Worm (Caenorhabditis elegans) whole organism, L1 larva: ENCODE data around the gene C17F4.3.

Experiments
- efl-3 ChIP-seq: fragments of 200-800 bp; sonication (Bioruptor generic); optimal IDR thresholded peaks from 2 replicates; lab custom pipeline; 2018; ENCODE audit warnings: mild to moderate bottlenecking, missing genetic modification characterization, missing compliant biosample characterization
- elt-2 ChIP-seq: sonication (generic microtip); optimal IDR thresholded peaks from 2 replicates; lab custom pipeline; 2016; ENCODE audit warnings: missing genetic modification characterization, mild to moderate bottlenecking, inconsistent platforms, missing compliant biosample characterization, missing genetic modification reagents
- lin-13 ChIP-seq: fragments of 150-350 bp; optimal IDR thresholded peaks from 2 replicates; lab custom pipeline; 2014; ENCODE audit warnings: missing biosample characterization, missing genetic modification reagents, missing genetic modification characterization
- lin-39 ChIP-seq: fragments of 150-350 bp; optimal IDR thresholded peaks from 2 replicates; lab custom pipeline; 2014; ENCODE audit warnings: missing biosample characterization, missing genetic modification reagents, missing genetic modification characterization
- nhr-237 ChIP-seq: fragments of 150-350 bp; optimal IDR thresholded peaks from 2 replicates; lab custom pipeline; 2014; ENCODE audit warnings: missing biosample characterization, missing genetic modification characterization
- nhr-77 ChIP-seq: fragments of 150-350 bp; optimal IDR thresholded peaks from 2 replicates; lab custom pipeline; 2014; ENCODE audit warnings: missing biosample characterization, missing genetic modification characterization
- nhr-85 ChIP-seq: sonication (generic microtip); peaks from one replicate; lab custom pipeline; 2016; ENCODE audit warnings: missing genetic modification characterization, inconsistent platforms, missing compliant biosample characterization
- tbx-2 ChIP-seq: sonication (generic microtip); optimal IDR thresholded peaks from 2 replicates; lab custom pipeline; 2016; ENCODE audit warnings: missing genetic modification characterization, missing compliant biosample characterization

- TF ChIP-seq nhr-237 (tag; lab: Kevin White, UChicago) (no peak), elt-2 (no peak), nhr-77 (tag; lab: Kevin White, UChicago) (no peak), nhr-85 (no peak), lin-39 (tag; lab: Kevin White, UChicago) (no peak), lin-13 (no peak), tbx-2 (tag; lab: Kevin White, UChicago) (no peak), efl-3 (GFP tag; lab: Kevin White, UChicago) (no peak)
Observed at ce11 chrII:3267365-3267764, 27.1 kb downstream of the C17F4.3 start, which contains the start of gene F02E11.7.
